Worm (Caenorhabditis elegans) whole organism, L3 larva: ENCODE results near the gene syd-2.

ENCODE experiments used
- R02D3.7 ChIP-seq: fragments of 150-350 bp; optimal IDR thresholded peaks from 2 replicates; lab custom pipeline; 2014; ENCODE audit warnings: missing biosample characterization, missing genetic modification characterization
- ZK546.5 ChIP-seq: sonication (generic microtip); optimal IDR thresholded peaks from 2 replicates; lab custom pipeline; 2017; ENCODE audit warnings: missing biosample characterization, missing genetic modification characterization
- aly-2 ChIP-seq: fragments of 150-350 bp; optimal IDR thresholded peaks from 2 replicates; lab custom pipeline; 2014; ENCODE audit warnings: missing biosample characterization, missing genetic modification characterization
- ama-1 ChIP-seq: fragments of 150-350 bp; optimal IDR thresholded peaks from 2 replicates; lab custom pipeline; 2018
- ceh-16 ChIP-seq: sonication (generic microtip); optimal IDR thresholded peaks from 2 replicates; lab custom pipeline; 2017; ENCODE audit warnings: missing biosample characterization, missing genetic modification characterization
- ceh-28 ChIP-seq: fragments of 150-350 bp; optimal IDR thresholded peaks from 2 replicates; lab custom pipeline; 2014; ENCODE audit warnings: missing biosample characterization, missing genetic modification reagents, missing genetic modification characterization
- ceh-82 ChIP-seq: fragments of 150-350 bp; optimal IDR thresholded peaks from 2 replicates; lab custom pipeline; 2014; ENCODE audit warnings: missing biosample characterization, missing genetic modification characterization
- ceh-9 ChIP-seq: sonication (generic microtip); optimal IDR thresholded peaks from 2 replicates; lab custom pipeline; 2018; ENCODE audit warnings: missing biosample characterization, missing genetic modification characterization
- daf-12 ChIP-seq: fragments of 150-350 bp; optimal IDR thresholded peaks from 2 replicates; lab custom pipeline; 2014; ENCODE audit warnings: missing biosample characterization, missing genetic modification reagents, missing genetic modification characterization
- egl-27 ChIP-seq: sonication (generic microtip); optimal IDR thresholded peaks from 4 replicates; lab custom pipeline; 2017; ENCODE audit warnings: missing biosample characterization, missing genetic modification reagents, missing genetic modification characterization
- egl-5 ChIP-seq: fragments of 150-350 bp; optimal IDR thresholded peaks from 2 replicates; lab custom pipeline; 2017; ENCODE audit warnings: missing biosample characterization, missing genetic modification reagents, missing genetic modification characterization, inconsistent platforms
- elt-1 ChIP-seq: fragments of 150-350 bp; optimal IDR thresholded peaks from 2 replicates; lab custom pipeline; 2014; ENCODE audit warnings: missing biosample characterization, missing genetic modification characterization
- elt-2 ChIP-seq: sonication (generic microtip); optimal IDR thresholded peaks from 2 replicates; lab custom pipeline; 2016; ENCODE audit warnings: missing genetic modification reagents, mild to moderate bottlenecking, missing genetic modification characterization, missing compliant biosample characterization
- elt-3 ChIP-seq, 3 experiments: fragments of 150-350 bp in 1 of 3; sonication (generic microtip) in 2 of 3; optimal IDR thresholded peaks; 2 replicates in 2 of 3; 4 replicates in 1 of 3; lab custom pipeline; 2014 to 2017; ENCODE audit warnings: missing biosample characterization in 3 of 3, missing genetic modification characterization in 3 of 3
- eor-1 ChIP-seq, 2 experiments: fragments of 150-350 bp; optimal IDR thresholded peaks; 2 replicates each; lab custom pipeline; 2014 to 2018; ENCODE audit warnings: missing biosample characterization in 2 of 2, missing genetic modification characterization in 2 of 2
- fkh-10 ChIP-seq: sonication (generic microtip); optimal IDR thresholded peaks from 2 replicates; lab custom pipeline; 2017; ENCODE audit warnings: missing biosample characterization, missing genetic modification reagents, missing genetic modification characterization
- fkh-2 ChIP-seq: fragments of 150-350 bp; optimal IDR thresholded peaks from 2 replicates; lab custom pipeline; 2014; ENCODE audit warnings: missing biosample characterization, missing genetic modification reagents, missing genetic modification characterization
- fos-1 ChIP-seq: fragments of 150-350 bp; optimal IDR thresholded peaks from 2 replicates; lab custom pipeline; 2014; ENCODE audit warnings: missing biosample characterization, missing genetic modification characterization
- hmg-11 ChIP-seq: sonication (generic microtip); optimal IDR thresholded peaks from 2 replicates; lab custom pipeline; 2016; ENCODE audit warnings: missing genetic modification characterization, missing compliant biosample characterization
- jun-1 ChIP-seq: fragments of 150-350 bp; optimal IDR thresholded peaks from 2 replicates; lab custom pipeline; 2014; ENCODE audit warnings: missing biosample characterization, missing genetic modification reagents, missing genetic modification characterization
- lin-15B ChIP-seq: fragments of 150-350 bp; optimal IDR thresholded peaks from 2 replicates; lab custom pipeline; 2014; ENCODE audit warnings: missing biosample characterization, missing genetic modification characterization
- lin-39 ChIP-seq: fragments of 150-350 bp; optimal IDR thresholded peaks from 2 replicates; lab custom pipeline; 2018; ENCODE audit warnings: missing biosample characterization, missing genetic modification reagents, missing genetic modification characterization
- lsy-12 ChIP-seq: sonication (generic microtip); optimal IDR thresholded peaks from 2 replicates; lab custom pipeline; 2016; ENCODE audit warnings: mild to moderate bottlenecking, missing genetic modification characterization, missing compliant biosample characterization
- mdl-1 ChIP-seq: fragments of 150-350 bp; optimal IDR thresholded peaks from 2 replicates; lab custom pipeline; 2014; ENCODE audit warnings: missing biosample characterization, missing genetic modification characterization
- mml-1 ChIP-seq: fragments of 150-350 bp; sonication (generic microtip); optimal IDR thresholded peaks from 3 replicates; lab custom pipeline; 2014; ENCODE audit warnings: missing biosample characterization, missing genetic modification characterization
- nfya-1 ChIP-seq: sonication (generic microtip); optimal IDR thresholded peaks from 2 replicates; lab custom pipeline; 2017; ENCODE audit warnings: missing genetic modification characterization, mild to moderate bottlenecking, missing compliant biosample characterization, antibody characterized with exemption, moderate library complexity; ENCODE audit not compliant: insufficient read depth
- nhr-11 ChIP-seq: fragments of 150-350 bp; optimal IDR thresholded peaks from 2 replicates; lab custom pipeline; 2014; ENCODE audit warnings: missing biosample characterization, missing genetic modification characterization
- nhr-12 ChIP-seq: fragments of 150-350 bp; optimal IDR thresholded peaks from 2 replicates; lab custom pipeline; 2014; ENCODE audit warnings: missing biosample characterization, missing genetic modification characterization
- nhr-23 ChIP-seq: fragments of 150-350 bp; optimal IDR thresholded peaks from 2 replicates; lab custom pipeline; 2014; ENCODE audit warnings: missing biosample characterization, missing genetic modification reagents, missing genetic modification characterization
- nhr-237 ChIP-seq: fragments of 150-350 bp; optimal IDR thresholded peaks from 2 replicates; lab custom pipeline; 2014; ENCODE audit warnings: missing biosample characterization, missing genetic modification characterization
- nhr-25 ChIP-seq: sonication (generic microtip); optimal IDR thresholded peaks from 2 replicates; lab custom pipeline; 2017; ENCODE audit warnings: missing biosample characterization, missing genetic modification characterization
- nhr-28 ChIP-seq: fragments of 150-350 bp; optimal IDR thresholded peaks from 2 replicates; lab custom pipeline; 2014; ENCODE audit warnings: missing biosample characterization, missing genetic modification characterization
- nhr-43 ChIP-seq: sonication (generic microtip); optimal IDR thresholded peaks from 2 replicates; lab custom pipeline; 2016; ENCODE audit warnings: mild to moderate bottlenecking, missing genetic modification characterization, missing compliant biosample characterization; ENCODE audit not compliant: poor library complexity, severe bottlenecking
- nhr-67 ChIP-seq: fragments of 150-350 bp; optimal IDR thresholded peaks from 2 replicates; lab custom pipeline; 2014; ENCODE audit warnings: missing biosample characterization, missing genetic modification characterization
- nhr-76 ChIP-seq: fragments of 150-350 bp; sonication (generic microtip); optimal IDR thresholded peaks from 5 replicates; lab custom pipeline; 2014; ENCODE audit warnings: missing biosample characterization, missing genetic modification characterization
- nhr-77 ChIP-seq: fragments of 150-350 bp; optimal IDR thresholded peaks from 2 replicates; lab custom pipeline; 2014; ENCODE audit warnings: missing biosample characterization, missing genetic modification characterization
- pha-4 ChIP-seq: fragments of 150-350 bp; optimal IDR thresholded peaks from 2 replicates; lab custom pipeline; 2014; ENCODE audit warnings: missing biosample characterization, missing genetic modification reagents, missing genetic modification characterization
- pqm-1 ChIP-seq: fragments of 150-350 bp; optimal IDR thresholded peaks from 2 replicates; lab custom pipeline; 2017; ENCODE audit warnings: missing biosample characterization, missing genetic modification characterization, inconsistent platforms
- sea-2 ChIP-seq: fragments of 150-350 bp; sonication (generic microtip); optimal IDR thresholded peaks from 4 replicates; lab custom pipeline; 2014; ENCODE audit warnings: missing biosample characterization, missing genetic modification reagents, missing genetic modification characterization
- skn-1 ChIP-seq: fragments of 150-350 bp; optimal IDR thresholded peaks from 2 replicates; lab custom pipeline; 2014; ENCODE audit warnings: missing biosample characterization, missing genetic modification characterization
- snpc-4 ChIP-seq: fragments of 150-350 bp; optimal IDR thresholded peaks from 2 replicates; lab custom pipeline; 2014; ENCODE audit warnings: missing biosample characterization, missing genetic modification characterization
- tbx-2 ChIP-seq: sonication (generic microtip); optimal IDR thresholded peaks from 2 replicates; lab custom pipeline; 2016; ENCODE audit warnings: mild to moderate bottlenecking, missing genetic modification characterization, missing compliant biosample characterization
- unc-39 ChIP-seq: sonication (generic microtip); optimal IDR thresholded peaks from 4 replicates; lab custom pipeline; 2017; ENCODE audit warnings: missing biosample characterization, missing genetic modification characterization
- unc-62 ChIP-seq: fragments of 150-350 bp; sonication (generic microtip); optimal IDR thresholded peaks from 4 replicates; lab custom pipeline; 2014; ENCODE audit warnings: missing biosample characterization, missing genetic modification reagents, missing genetic modification characterization
- zag-1 ChIP-seq: fragments of 150-350 bp; optimal IDR thresholded peaks from 2 replicates; lab custom pipeline; 2014; ENCODE audit warnings: missing biosample characterization, missing genetic modification characterization
- ztf-11 ChIP-seq: fragments of 150-350 bp; optimal IDR thresholded peaks from 2 replicates; lab custom pipeline; 2014; ENCODE audit warnings: missing biosample characterization, missing genetic modification characterization
- ztf-4 ChIP-seq: fragments of 150-350 bp; optimal IDR thresholded peaks from 2 replicates; lab custom pipeline; 2014; ENCODE audit warnings: missing biosample characterization, missing genetic modification characterization

syd-2 gene

ce11 chrX:10555189-10555964, at the start of gene syd-2:
Gene syd-2 (minus strand): TSS chrX:10555239.
- no peak for TF ChIP-seq ztf-4 (tag; lab: Kevin White, UChicago)
- TF ChIP-seq snpc-4: no peak
- no peak for TF ChIP-seq ZK546.5 (tag; lab: Kevin White, UChicago)
- no peak for TF ChIP-seq nhr-237 (tag; lab: Kevin White, UChicago)
- no peak for TF ChIP-seq ceh-9 (tag; lab: Kevin White, UChicago)
- no peak for TF ChIP-seq aly-2
- no peak for TF ChIP-seq nhr-77 (tag; lab: Kevin White, UChicago)
- peak; percentile 55 for TF ChIP-seq lin-15B (tag; lab: Kevin White, UChicago)
- no peak for TF ChIP-seq unc-39 (tag; lab: Kevin White, UChicago)
- TF ChIP-seq nfya-1 (tag; lab: Kevin White, UChicago): peak; percentile 75
- TF ChIP-seq daf-12 (tag; lab: Kevin White, UChicago): no peak
- peak; percentile 19 for TF ChIP-seq R02D3.7
- TF ChIP-seq eor-1 (tag; optimal IDR thresholded peaks at IDR 0.05; lab: Kevin White, UChicago): no peak
- TF ChIP-seq ceh-28 (tag; lab: Kevin White, UChicago): peak; percentile 70
- TF ChIP-seq ztf-11 (tag; lab: Kevin White, UChicago): no peak
- peak; percentile 2 for TF ChIP-seq pqm-1 (tag; lab: Kevin White, UChicago)
- no peak for TF ChIP-seq elt-1
- TF ChIP-seq nhr-25 (tag; lab: Kevin White, UChicago): peak; percentile 27
- TF ChIP-seq ceh-82 (tag; lab: Kevin White, UChicago): no peak
- TF ChIP-seq ceh-16: no peak
- no peak for TF ChIP-seq sea-2 (GFP tag; lab: Kevin White, UChicago)
- peak; percentile 57 for TF ChIP-seq tbx-2 (tag; lab: Kevin White, UChicago)
- TF ChIP-seq fkh-2 (tag; lab: Kevin White, UChicago): no peak
- no peak for TF ChIP-seq nhr-12 (tag; lab: Kevin White, UChicago)
- no peak for TF ChIP-seq mdl-1 (tag; lab: Kevin White, UChicago)
- TF ChIP-seq mml-1 (tag; lab: Kevin White, UChicago): no peak
- TF ChIP-seq nhr-23 (tag; lab: Kevin White, UChicago): peak; percentile 59
- TF ChIP-seq pha-4 (tag; lab: Kevin White, UChicago): peak; percentile 68
- TF ChIP-seq egl-27 (tag; lab: Kevin White, UChicago): peak; percentile 4
- TF ChIP-seq nhr-67 (tag; lab: Kevin White, UChicago): no peak
- TF ChIP-seq lsy-12: peak; percentile 30
- no peak for TF ChIP-seq nhr-43
- TF ChIP-seq skn-1 (tag; lab: Kevin White, UChicago): peak; percentile 6
- TF ChIP-seq hmg-11 (tag; lab: Kevin White, UChicago): peak; percentile 95
- no peak for TF ChIP-seq nhr-76 (tag; lab: Kevin White, UChicago)
- TF ChIP-seq unc-62 (GFP tag; lab: Kevin White, UChicago): peak; percentile 79
- peak; percentile 95 for TF ChIP-seq lin-39
- no peak for TF ChIP-seq elt-3 (tag; optimal IDR thresholded peaks at IDR 0.05; lab: Kevin White, UChicago)
- TF ChIP-seq jun-1: peak; percentile 35
- TF ChIP-seq fos-1 (tag; lab: Kevin White, UChicago): no peak
- peak; percentile 6 for TF ChIP-seq egl-5 (tag; lab: Kevin White, UChicago)
- TF ChIP-seq fkh-10 (GFP tag; lab: Kevin White, UChicago): peak; percentile 85
- peak; percentile 34 for TF ChIP-seq elt-2 (tag; lab: Kevin White, UChicago)
- no peak for TF ChIP-seq ama-1 (lab: Kevin White, UChicago)
- TF ChIP-seq nhr-28 (tag; lab: Kevin White, UChicago): no peak
- peak; percentile 47 for TF ChIP-seq nhr-11
- TF ChIP-seq zag-1: no peak
